Fruit fly (Drosophila melanogaster) whole organism, adult: Measurements from ENCODE around the gene HisRS.

Experiments
- CG11617 ChIP-seq: fragments of 200-800 bp; sonication (Bioruptor generic); optimal IDR thresholded peaks from 2 replicates; lab custom pipeline; 2017; ENCODE audit warnings: mild to moderate bottlenecking, missing biosample characterization, missing genetic modification reagents, missing genetic modification characterization
- kay ChIP-seq: fragments of 200-800 bp; sonication (Bioruptor generic); peaks from one replicate; lab custom pipeline; 2016; ENCODE audit warnings: missing biosample characterization, missing genetic modification characterization, borderline replicate concordance
- ovo ChIP-seq: fragments of 200-800 bp; sonication (Bioruptor generic); optimal IDR thresholded peaks from 2 replicates; lab custom pipeline; 2016; ENCODE audit warnings: missing biosample characterization, missing genetic modification characterization

DNA sequence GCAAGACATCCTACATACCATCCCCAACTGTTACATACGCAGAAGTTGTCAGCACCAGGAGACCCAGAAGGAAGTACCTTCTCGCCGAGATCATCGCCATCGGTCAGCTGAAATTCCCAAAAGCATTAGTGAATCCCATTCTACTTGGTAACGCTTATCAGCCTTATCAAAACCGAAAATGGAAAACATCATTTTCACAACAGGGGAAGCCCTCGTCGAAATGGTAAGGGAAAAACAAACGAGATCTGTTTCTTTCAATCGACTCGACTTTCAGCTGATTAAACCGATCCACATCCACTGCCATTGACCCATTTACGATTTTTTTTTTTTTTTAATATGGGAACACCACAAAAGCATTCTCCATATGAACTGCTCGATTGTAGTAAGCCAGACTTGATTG lies 32.7 kb upstream of the HisRS start:
- no peak for TF ChIP-seq CG11617
- no peak for TF ChIP-seq kay
- TF ChIP-seq ovo (GFP tag; lab: Kevin White, UChicago) = no peak
